Worm (Caenorhabditis elegans) whole organism, young adult: ENCODE data around the gene mboa-4.

Source experiments
- D2030.7 ChIP-seq: fragments of 200-800 bp; sonication (Bioruptor generic); IDR thresholded peaks from 2 replicates; pipeline ENCODE4 v1.3.6; 2022; ENCODE audit warnings: missing genetic modification reagents, missing genetic modification characterization, missing compliant biosample characterization
- F10E7.11 ChIP-seq: sonication (generic microtip); optimal IDR thresholded peaks from 2 replicates; lab custom pipeline; 2017; ENCODE audit warnings: mild to moderate bottlenecking, missing genetic modification characterization, moderate library complexity, missing compliant biosample characterization
- F33H1.4 ChIP-seq: fragments of 200-800 bp; sonication (Bioruptor generic); IDR thresholded peaks from 2 replicates; pipeline ENCODE4 v1.3.6; 2022; ENCODE audit warnings: missing genetic modification reagents, missing genetic modification characterization, missing compliant biosample characterization
- F39B2.1 ChIP-seq: fragments of 200-800 bp; sonication (Bioruptor generic); IDR thresholded peaks from 2 replicates; pipeline ENCODE4 v1.3.6; 2022; ENCODE audit warnings: missing genetic modification reagents, missing genetic modification characterization, missing compliant biosample characterization
- F49E8.2 ChIP-seq: sonication (generic microtip); optimal IDR thresholded peaks from 3 replicates; lab custom pipeline; 2017; ENCODE audit warnings: missing genetic modification characterization, mild to moderate bottlenecking, missing compliant biosample characterization, antibody characterized with exemption, moderate library complexity; ENCODE audit not compliant: insufficient read depth
- F57A8.1 ChIP-seq: fragments of 200-800 bp; sonication (Bioruptor generic); optimal IDR thresholded peaks from 2 replicates; lab custom pipeline; 2018; ENCODE audit warnings: mild to moderate bottlenecking, missing genetic modification characterization, moderate library complexity, missing compliant biosample characterization
- K11D2.4 ChIP-seq: fragments of 200-800 bp; sonication (Bioruptor generic); IDR thresholded peaks from 2 replicates; pipeline ENCODE4 v1.3.6; 2022; ENCODE audit warnings: missing genetic modification reagents, missing genetic modification characterization, missing compliant biosample characterization
- T07F8.4 ChIP-seq: sonication (generic microtip); optimal IDR thresholded peaks from 2 replicates; lab custom pipeline; 2016; ENCODE audit warnings: mild to moderate bottlenecking, missing genetic modification characterization, moderate library complexity, missing compliant biosample characterization
- Y53G8AR.9 ChIP-seq: fragments of 200-800 bp; sonication (Bioruptor generic); conservative IDR thresholded peaks from 2 replicates; pipeline ENCODE4 v1.3.6; 2022; ENCODE audit warnings: missing genetic modification reagents, missing genetic modification characterization, missing compliant biosample characterization
- Y95B8A.8 ChIP-seq: fragments of 200-800 bp; sonication (Bioruptor generic); IDR thresholded peaks from 2 replicates; pipeline ENCODE4 v1.3.6; 2022; ENCODE audit warnings: missing genetic modification reagents, missing genetic modification characterization, missing compliant biosample characterization
- ama-1 ChIP-seq, 3 experiments: fragments of 150-350 bp in 1 of 3; sonication (generic microtip) in 2 of 3; optimal IDR thresholded peaks; 2 replicates each; lab custom pipeline; 2014 to 2018; ENCODE audit warnings: missing biosample characterization in 2 of 3, missing genetic modification characterization in 2 of 3, missing genetic modification reagents in 2 of 3
- aptf-2 ChIP-seq: fragments of 200-800 bp; sonication (Bioruptor generic); conservative IDR thresholded peaks from 2 replicates; pipeline ENCODE4 v1.3.6; 2022; ENCODE audit warnings: missing genetic modification reagents, missing genetic modification characterization, missing compliant biosample characterization
- atf-7 ChIP-seq: sonication (generic microtip); optimal IDR thresholded peaks from 2 replicates; lab custom pipeline; 2017; ENCODE audit warnings: mild to moderate bottlenecking, missing genetic modification characterization, missing compliant biosample characterization
- attf-3 ChIP-seq: fragments of 200-800 bp; sonication (Bioruptor generic); conservative IDR thresholded peaks from 2 replicates; pipeline ENCODE4 v1.3.6; 2022; ENCODE audit warnings: missing genetic modification reagents, missing genetic modification characterization, missing compliant biosample characterization
- attf-5 ChIP-seq: fragments of 200-800 bp; sonication (Bioruptor generic); optimal IDR thresholded peaks from 2 replicates; lab custom pipeline; 2018; ENCODE audit warnings: mild to moderate bottlenecking, missing genetic modification characterization, missing compliant biosample characterization
- ccch-3 ChIP-seq: fragments of 200-800 bp; sonication (Bioruptor generic); optimal IDR thresholded peaks from 2 replicates; lab custom pipeline; 2018; ENCODE audit warnings: mild to moderate bottlenecking, missing genetic modification characterization, missing compliant biosample characterization
- cebp-1 ChIP-seq, 2 experiments: fragments of 200-800 bp in 1 of 2; sonication (Bioruptor generic) in 1 of 2; sonication (generic microtip) in 1 of 2; IDR thresholded peaks in 1 of 2; optimal IDR thresholded peaks in 1 of 2; 2 replicates each; pipeline versions ENCODE4 v1.3.6 to Lab custom; 2017 to 2022; ENCODE audit warnings: missing compliant biosample characterization in 2 of 2, missing genetic modification characterization in 2 of 2, mild to moderate bottlenecking in 1 of 2, missing genetic modification reagents in 1 of 2, moderate library complexity in 1 of 2
- ceh-100 ChIP-seq: fragments of 200-800 bp; sonication (Bioruptor generic); IDR thresholded peaks from 2 replicates; pipeline ENCODE4 v1.3.6; 2022; ENCODE audit warnings: missing genetic modification reagents, missing genetic modification characterization, missing compliant biosample characterization
- ceh-79 ChIP-seq: sonication (generic microtip); optimal IDR thresholded peaks from 2 replicates; lab custom pipeline; 2017; ENCODE audit warnings: mild to moderate bottlenecking, missing genetic modification characterization, missing compliant biosample characterization
- chd-7 ChIP-seq: sonication (generic microtip); optimal IDR thresholded peaks from 2 replicates; lab custom pipeline; 2016; ENCODE audit warnings: mild to moderate bottlenecking, missing genetic modification characterization, moderate library complexity, missing compliant biosample characterization
- die-1 ChIP-seq: sonication (generic microtip); optimal IDR thresholded peaks from 2 replicates; lab custom pipeline; 2016; ENCODE audit warnings: missing genotype, mild to moderate bottlenecking, missing genetic modification characterization, missing compliant biosample characterization
- dpff-1 ChIP-seq: sonication (generic microtip); optimal IDR thresholded peaks from 2 replicates; lab custom pipeline; 2017; ENCODE audit warnings: mild to moderate bottlenecking, missing genetic modification characterization, missing compliant biosample characterization
- dpl-1 ChIP-seq: fragments of 150-350 bp; optimal IDR thresholded peaks from 2 replicates; lab custom pipeline; 2014; ENCODE audit warnings: missing biosample characterization, missing genetic modification reagents, missing genetic modification characterization
- egl-44 ChIP-seq: fragments of 200-800 bp; sonication (Bioruptor generic); IDR thresholded peaks from 2 replicates; pipeline ENCODE4 v1.3.6; 2022; ENCODE audit warnings: missing genetic modification reagents, missing genetic modification characterization, missing compliant biosample characterization
- ets-4 ChIP-seq: fragments of 200-800 bp; sonication (Bioruptor generic); optimal IDR thresholded peaks from 2 replicates; lab custom pipeline; 2018; ENCODE audit warnings: mild to moderate bottlenecking, missing genetic modification characterization, missing compliant biosample characterization
- gei-17 ChIP-seq: fragments of 200-800 bp; sonication (Bioruptor generic); optimal IDR thresholded peaks from 2 replicates; lab custom pipeline; 2018; ENCODE audit warnings: mild to moderate bottlenecking, missing genetic modification characterization, missing compliant biosample characterization
- hlh-12 ChIP-seq: sonication (generic microtip); optimal IDR thresholded peaks from 2 replicates; lab custom pipeline; 2016; ENCODE audit warnings: missing genetic modification characterization, missing compliant biosample characterization
- hmg-1.2 ChIP-seq: fragments of 200-800 bp; sonication (Bioruptor generic); IDR thresholded peaks from 2 replicates; pipeline ENCODE4 v1.3.6; 2022; ENCODE audit warnings: missing genetic modification reagents, missing genetic modification characterization, missing compliant biosample characterization
- hmg-20 ChIP-seq: fragments of 200-800 bp; sonication (Bioruptor generic); IDR thresholded peaks from 2 replicates; pipeline ENCODE4 v1.3.6; 2022; ENCODE audit warnings: missing genetic modification reagents, missing genetic modification characterization, missing compliant biosample characterization
- let-526 ChIP-seq: fragments of 200-800 bp; sonication (Bioruptor generic); IDR thresholded peaks from 2 replicates; pipeline ENCODE4 v1.3.6; 2022; ENCODE audit warnings: missing genetic modification reagents, missing genetic modification characterization, missing compliant biosample characterization
- lin-35 ChIP-seq, 3 experiments: fragments of 150-350 bp in 2 of 3; sonication (generic microtip) in 1 of 3; optimal IDR thresholded peaks; 2 replicates each; lab custom pipeline; 2014 to 2018; ENCODE audit warnings: missing biosample characterization in 3 of 3, missing genetic modification characterization in 3 of 3, missing genetic modification reagents in 3 of 3
- lir-1 ChIP-seq: fragments of 200-800 bp; sonication (Bioruptor generic); conservative IDR thresholded peaks from 2 replicates; pipeline ENCODE4 v1.3.6; 2022; ENCODE audit warnings: missing genetic modification reagents, missing genetic modification characterization, missing compliant biosample characterization
- lsl-1 ChIP-seq: fragments of 200-800 bp; sonication (Bioruptor generic); optimal IDR thresholded peaks from 2 replicates; lab custom pipeline; 2018; ENCODE audit warnings: mild to moderate bottlenecking, missing genetic modification characterization, moderate library complexity, missing compliant biosample characterization
- lsy-27 ChIP-seq: sonication (generic microtip); optimal IDR thresholded peaks from 2 replicates; lab custom pipeline; 2017; ENCODE audit warnings: missing genetic modification characterization, mild to moderate bottlenecking, missing compliant biosample characterization, antibody characterized with exemption, missing genotype, borderline replicate concordance; ENCODE audit not compliant: insufficient read depth
- mcd-1 ChIP-seq: fragments of 200-800 bp; sonication (Bioruptor generic); IDR thresholded peaks from 2 replicates; pipeline ENCODE4 v1.3.6; 2022; ENCODE audit warnings: missing genetic modification reagents, missing genetic modification characterization, missing compliant biosample characterization
- nhr-27 ChIP-seq: fragments of 200-800 bp; sonication (Bioruptor generic); optimal IDR thresholded peaks from 2 replicates; lab custom pipeline; 2018; ENCODE audit warnings: mild to moderate bottlenecking, missing genetic modification characterization, moderate library complexity, missing compliant biosample characterization
- nhr-80 ChIP-seq: sonication (generic microtip); optimal IDR thresholded peaks from 2 replicates; lab custom pipeline; 2016; ENCODE audit warnings: missing genetic modification characterization, missing compliant biosample characterization
- nhr-90 ChIP-seq: sonication (generic microtip); optimal IDR thresholded peaks from 2 replicates; lab custom pipeline; 2016; ENCODE audit warnings: missing genotype, mild to moderate bottlenecking, missing genetic modification characterization, missing compliant biosample characterization
- rec-8 ChIP-seq, 2 experiments: sonication (generic microtip); optimal IDR thresholded peaks; 2 replicates each; lab custom pipeline; 2016; ENCODE audit warnings: mild to moderate bottlenecking in 2 of 2, missing genetic modification characterization in 2 of 2, missing genetic modification reagents in 2 of 2, missing genotype in 2 of 2, missing biosample characterization in 1 of 2, missing compliant biosample characterization in 1 of 2, moderate library complexity in 1 of 2
- repo-1 ChIP-seq: sonication (generic microtip); optimal IDR thresholded peaks from 2 replicates; lab custom pipeline; 2017; ENCODE audit warnings: mild to moderate bottlenecking, missing genetic modification characterization, missing compliant biosample characterization
- rpc-1 ChIP-seq, 2 experiments: fragments of 150-350 bp in 1 of 2; sonication (generic microtip) in 1 of 2; optimal IDR thresholded peaks; 2 replicates each; lab custom pipeline; 2014 to 2018; ENCODE audit warnings: missing biosample characterization in 1 of 2, missing genetic modification characterization in 1 of 2, missing genetic modification reagents in 1 of 2, missing genotype in 1 of 2
- snpc-1.1 ChIP-seq: sonication (generic microtip); optimal IDR thresholded peaks from 2 replicates; lab custom pipeline; 2017; ENCODE audit warnings: missing genetic modification characterization, mild to moderate bottlenecking, missing compliant biosample characterization, antibody characterized with exemption, moderate library complexity, missing genotype, missing genetic modification reagents; ENCODE audit not compliant: insufficient read depth
- snpc-1.3 ChIP-seq: sonication (generic microtip); optimal IDR thresholded peaks from 2 replicates; lab custom pipeline; 2017; ENCODE audit warnings: missing genetic modification characterization, mild to moderate bottlenecking, missing compliant biosample characterization, antibody characterized with exemption, moderate library complexity, missing genotype, missing genetic modification reagents; ENCODE audit not compliant: insufficient read depth
- somi-1 ChIP-seq: fragments of 200-800 bp; sonication (Bioruptor generic); optimal IDR thresholded peaks from 2 replicates; lab custom pipeline; 2018; ENCODE audit warnings: mild to moderate bottlenecking, missing genetic modification characterization, missing compliant biosample characterization
- unc-130 ChIP-seq: sonication (generic microtip); optimal IDR thresholded peaks from 2 replicates; lab custom pipeline; 2016; ENCODE audit warnings: missing genetic modification reagents, missing genetic modification characterization, missing compliant biosample characterization
- ztf-3 ChIP-seq: fragments of 200-800 bp; sonication (Bioruptor generic); optimal IDR thresholded peaks from 2 replicates; lab custom pipeline; 2018; ENCODE audit warnings: mild to moderate bottlenecking, missing genetic modification characterization, missing compliant biosample characterization

Gene mboa-4

DNA sequence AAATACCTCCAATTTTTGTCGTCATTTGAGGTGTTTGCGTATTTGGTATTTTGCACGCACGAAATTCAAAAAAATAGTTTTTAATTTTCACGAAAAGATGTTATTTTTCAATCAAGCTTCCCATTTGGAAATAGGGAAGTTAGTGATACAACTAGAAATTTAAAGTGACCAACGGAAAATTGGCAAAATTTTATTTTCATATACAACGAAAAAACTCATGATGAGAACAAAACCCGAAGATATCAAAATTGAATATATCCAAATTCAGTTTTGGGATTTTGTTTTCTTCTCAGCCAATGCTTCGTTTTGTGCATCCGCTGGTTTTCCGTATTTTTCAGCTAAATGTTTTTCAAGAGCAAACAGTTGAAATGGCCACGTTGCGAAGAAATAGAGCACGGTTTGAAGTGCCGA lies 13.9 kb downstream of the mboa-4 start:
- TF ChIP-seq F57A8.1 (GFP tag; lab: Kevin White, UChicago): no peak
- TF ChIP-seq snpc-1.1: peak; percentile 28
- peak in 1 of 2 experiments; percentile 53 for TF ChIP-seq rec-8 (tag; optimal IDR thresholded peaks at IDR 0.05; lab: Kevin White, UChicago)
- TF ChIP-seq let-526: no peak
- no peak for TF ChIP-seq hmg-20
- TF ChIP-seq lsy-27 (tag; lab: Kevin White, UChicago): no peak
- no peak for TF ChIP-seq ets-4
- peak; percentile 83 for TF ChIP-seq unc-130 (GFP tag; lab: Kevin White, UChicago)
- TF ChIP-seq aptf-2 (GFP tag; lab: Robert Waterston, UW): no peak
- TF ChIP-seq Y95B8A.8 (GFP tag; lab: Robert Waterston, UW): 0 out of 2 replicates have a peak, but pooled peaks have one; percentile 50
- peak; percentile 24 for TF ChIP-seq nhr-90
- peak; percentile 63 for TF ChIP-seq chd-7
- peak; percentile 94 for TF ChIP-seq F49E8.2
- no peak for TF ChIP-seq egl-44 (GFP tag; lab: Robert Waterston, UW)
- peak; percentile 57 for TF ChIP-seq ceh-79 (tag; lab: Kevin White, UChicago)
- peak; percentile 33; the same call in 1 of the 2 replicates for TF ChIP-seq D2030.7 (GFP tag; lab: Robert Waterston, UW)
- TF ChIP-seq lsl-1 (GFP tag; lab: Kevin White, UChicago): peak; percentile 37
- TF ChIP-seq snpc-1.3 (tag; lab: Kevin White, UChicago): peak; percentile 26
- peak; percentile 17 for TF ChIP-seq attf-5
- no peak for TF ChIP-seq F39B2.1
- peak; percentile 91 for TF ChIP-seq dpff-1 (tag; lab: Kevin White, UChicago)
- TF ChIP-seq hmg-1.2 (GFP tag; lab: Robert Waterston, UW): no peak
- TF ChIP-seq nhr-27 (tag; lab: Kevin White, UChicago): peak; percentile 75
- no peak for TF ChIP-seq ztf-3 (GFP tag; lab: Kevin White, UChicago)
- TF ChIP-seq gei-17 (GFP tag; lab: Kevin White, UChicago): no peak
- TF ChIP-seq somi-1 (GFP tag; lab: Kevin White, UChicago): no peak
- TF ChIP-seq rpc-1 (optimal IDR thresholded peaks at IDR 0.05; lab: Kevin White, UChicago): no peak
- TF ChIP-seq rpc-1 (tag; optimal IDR thresholded peaks at IDR 0.05; lab: Kevin White, UChicago): no peak
- peak; percentile 78 for TF ChIP-seq repo-1 (tag; lab: Kevin White, UChicago)
- TF ChIP-seq attf-3 (GFP tag; lab: Robert Waterston, UW): no peak
- no peak for TF ChIP-seq dpl-1 (GFP tag; lab: Kevin White, UChicago)
- no peak for TF ChIP-seq mcd-1 (GFP tag; lab: Robert Waterston, UW)
- no peak for TF ChIP-seq T07F8.4 (tag; lab: Kevin White, UChicago)
- no peak for TF ChIP-seq ama-1 (optimal IDR thresholded peaks at IDR 0.05; lab: Kevin White, UChicago)
- peak in 1 of 2 experiments; percentile 63 for TF ChIP-seq ama-1 (GFP tag; optimal IDR thresholded peaks at IDR 0.05; lab: Kevin White, UChicago)
- TF ChIP-seq K11D2.4 (GFP tag; lab: Robert Waterston, UW): no peak
- TF ChIP-seq lir-1: no peak
- peak; percentile 32 for TF ChIP-seq F33H1.4 (GFP tag; lab: Robert Waterston, UW)
- peak; percentile 46 for TF ChIP-seq atf-7 (tag; lab: Kevin White, UChicago)
- peak; percentile 35 for TF ChIP-seq die-1 (tag; lab: Kevin White, UChicago)
- no peak for TF ChIP-seq hlh-12 (tag; lab: Kevin White, UChicago)
- TF ChIP-seq lin-35 (GFP tag; optimal IDR thresholded peaks at IDR 0.05; lab: Kevin White, UChicago): peak in 1 of 3 experiments; percentile 47
- no peak for TF ChIP-seq cebp-1 (GFP tag; IDR thresholded peaks at IDR 0.05; lab: Robert Waterston, UW)
- peak; percentile 28 for TF ChIP-seq cebp-1 (tag; optimal IDR thresholded peaks at IDR 0.05; lab: Kevin White, UChicago)
- TF ChIP-seq nhr-80 (tag; lab: Kevin White, UChicago): no peak
- TF ChIP-seq ccch-3: no peak
- TF ChIP-seq Y53G8AR.9 (GFP tag; lab: Robert Waterston, UW): no peak; the same call in 1 of the 2 replicates
- peak; percentile 20; the same call in 1 of the 2 replicates for TF ChIP-seq ceh-100
- TF ChIP-seq F10E7.11 (tag; lab: Kevin White, UChicago): peak; percentile 91
